Fruit fly (Drosophila melanogaster) whole organism, embryonic: ENCODE data around the gene CG14913.
A peak's percentile ranks its signal among the peaks of the same experiment; 100 is the strongest.

Source experiments
- CG10366 ChIP-seq: fragments of 200-800 bp; sonication (Bioruptor generic); IDR thresholded peaks from 2 replicates; pipeline ENCODE4 v1.3.6; 2022; ENCODE audit warnings: missing biosample characterization, missing genetic modification characterization
- CG11398 ChIP-seq: fragments of 200-800 bp; sonication (Bioruptor generic); optimal IDR thresholded peaks from 2 replicates; lab custom pipeline; 2016; ENCODE audit warnings: missing biosample characterization, missing genetic modification characterization
- CG12236 ChIP-seq: fragments of 200-800 bp; sonication (Bioruptor generic); optimal IDR thresholded peaks from 2 replicates; lab custom pipeline; 2016; ENCODE audit warnings: missing biosample characterization, missing genetic modification characterization
- CG12659 ChIP-seq: fragments of 200-800 bp; sonication (Bioruptor generic); optimal IDR thresholded peaks from 3 replicates; lab custom pipeline; 2017; ENCODE audit warnings: mild to moderate bottlenecking, missing biosample characterization, missing genetic modification reagents, missing genetic modification characterization
- CG13123 ChIP-seq: fragments of 200-800 bp; sonication (Bioruptor generic); optimal IDR thresholded peaks from 2 replicates; lab custom pipeline; 2016; ENCODE audit warnings: missing biosample characterization, missing genetic modification characterization
- CG13287 ChIP-seq: fragments of 200-800 bp; sonication (Bioruptor generic); IDR thresholded peaks from 2 replicates; pipeline ENCODE4 v1.3.6; 2022; ENCODE audit warnings: missing biosample characterization, missing genetic modification characterization; ENCODE audit not compliant: partially characterized antibody
- CG1602 ChIP-seq: fragments of 200-800 bp; sonication (Bioruptor generic); optimal IDR thresholded peaks from 3 replicates; lab custom pipeline; 2016; ENCODE audit warnings: missing biosample characterization, missing genetic modification characterization
- CG17912 ChIP-seq: fragments of 200-800 bp; sonication (Bioruptor generic); optimal IDR thresholded peaks from 2 replicates; lab custom pipeline; 2018; ENCODE audit warnings: missing biosample characterization, mild to moderate bottlenecking, missing genetic modification characterization
- CG2712 ChIP-seq: fragments of 200-800 bp; optimal IDR thresholded peaks from 3 replicates; lab custom pipeline; 2019; ENCODE audit warnings: missing biosample characterization, mild to moderate bottlenecking, missing genetic modification characterization, moderate library complexity
- CG31365 ChIP-seq: fragments of 200-800 bp; sonication (Bioruptor generic); optimal IDR thresholded peaks from 2 replicates; lab custom pipeline; 2018; ENCODE audit warnings: missing biosample characterization, mild to moderate bottlenecking, missing genetic modification characterization
- CG32767 ChIP-seq: fragments of 200-800 bp; sonication (Bioruptor generic); IDR thresholded peaks from 2 replicates; pipeline ENCODE4 v1.3.6; 2022; ENCODE audit warnings: missing biosample characterization, missing genetic modification characterization
- CG33557 ChIP-seq: fragments of 200-800 bp; sonication (Bioruptor generic); optimal IDR thresholded peaks from 2 replicates; lab custom pipeline; 2019; ENCODE audit warnings: missing biosample characterization, mild to moderate bottlenecking, missing genetic modification characterization, moderate library complexity
- CG4328 ChIP-seq: fragments of 200-800 bp; sonication (Bioruptor generic); optimal IDR thresholded peaks from 3 replicates; lab custom pipeline; 2017; ENCODE audit warnings: missing biosample characterization, missing genetic modification reagents, missing genetic modification characterization
- CG8359 ChIP-seq: fragments of 200-800 bp; sonication (Bioruptor generic); optimal IDR thresholded peaks from 2 replicates; lab custom pipeline; 2017; ENCODE audit warnings: missing biosample characterization, mild to moderate bottlenecking, missing genetic modification characterization, borderline replicate concordance
- CG9932 ChIP-seq: fragments of 200-800 bp; sonication (Bioruptor generic); IDR thresholded peaks from 2 replicates; pipeline ENCODE4 v1.3.6; 2022; ENCODE audit warnings: missing biosample characterization, missing genetic modification characterization
- CTCF ChIP-seq: fragments of 200-800 bp; sonication (Bioruptor generic); optimal IDR thresholded peaks from 2 replicates; lab custom pipeline; 2017; ENCODE audit warnings: missing biosample characterization, mild to moderate bottlenecking, missing genetic modification characterization, moderate library complexity
- Dad ChIP-seq: fragments of 200-800 bp; sonication (Bioruptor generic); optimal IDR thresholded peaks from 3 replicates; lab custom pipeline; 2016; ENCODE audit warnings: missing biosample characterization, missing genetic modification characterization
- Gsc ChIP-seq: fragments of 200-800 bp; sonication (Bioruptor generic); IDR thresholded peaks from 2 replicates; pipeline ENCODE4 v1.3.6; 2022; ENCODE audit warnings: missing biosample characterization, missing genetic modification characterization
- HLH54F ChIP-seq: fragments of 200-800 bp; sonication (Bioruptor generic); optimal IDR thresholded peaks from 3 replicates; lab custom pipeline; 2016; ENCODE audit warnings: missing biosample characterization, missing genetic modification characterization
- Hmx ChIP-seq: fragments of 200-800 bp; sonication (Bioruptor generic); optimal IDR thresholded peaks from 2 replicates; lab custom pipeline; 2016; ENCODE audit warnings: missing biosample characterization, missing genetic modification characterization
- Hr78 ChIP-seq, 2 experiments: fragments of 200-800 bp in 1 of 2; fragments of >200 bp in 1 of 2; sonication (Bioruptor generic) in 1 of 2; optimal IDR thresholded peaks; 2 replicates each; lab custom pipeline; 2017 to 2019; ENCODE audit warnings: missing biosample characterization in 2 of 2, missing genetic modification characterization in 2 of 2, mild to moderate bottlenecking in 1 of 2, moderate library complexity in 1 of 2
- Mrtf ChIP-seq: fragments of 200-800 bp; sonication (Bioruptor generic); IDR thresholded peaks from 3 replicates; pipeline ENCODE4 v1.3.6; 2022; ENCODE audit warnings: missing biosample characterization, missing genetic modification characterization
- NC2β ChIP-seq: fragments of 200-800 bp; sonication (Bioruptor generic); optimal IDR thresholded peaks from 2 replicates; lab custom pipeline; 2016; ENCODE audit warnings: missing biosample characterization, missing genetic modification characterization
- Oli ChIP-seq: fragments of 200-800 bp; sonication (Bioruptor generic); optimal IDR thresholded peaks from 2 replicates; lab custom pipeline; 2018; ENCODE audit warnings: missing biosample characterization, mild to moderate bottlenecking, missing genetic modification characterization, moderate library complexity
- Poxn ChIP-seq: fragments of 200-800 bp; sonication (Bioruptor generic); IDR thresholded peaks from 2 replicates; pipeline ENCODE4 v1.3.6; 2022; ENCODE audit warnings: missing biosample characterization, missing genetic modification characterization
- bcd ChIP-seq: fragments of 200-800 bp; sonication (Bioruptor generic); optimal IDR thresholded peaks from 2 replicates; lab custom pipeline; 2017; ENCODE audit warnings: missing biosample characterization, mild to moderate bottlenecking, missing genetic modification characterization
- cas ChIP-seq: fragments of 200-800 bp; sonication (Bioruptor generic); IDR thresholded peaks from 2 replicates; pipeline ENCODE4 v1.3.6; 2022; ENCODE audit warnings: missing biosample characterization, missing genetic modification characterization
- croc ChIP-seq: fragments of 200-800 bp; sonication (Bioruptor generic); conservative IDR thresholded peaks from 3 replicates; pipeline ENCODE4 v1.3.6; 2022; ENCODE audit warnings: missing biosample characterization, missing genetic modification characterization
- da ChIP-seq: fragments of 200-800 bp; sonication (Bioruptor generic); optimal IDR thresholded peaks from 2 replicates; lab custom pipeline; 2016; ENCODE audit warnings: missing biosample characterization, missing genetic modification characterization
- dm ChIP-seq: fragments of 200-800 bp; sonication (Bioruptor generic); optimal IDR thresholded peaks from 3 replicates; lab custom pipeline; 2016; ENCODE audit warnings: missing biosample characterization, missing genetic modification characterization
- fd3F ChIP-seq: fragments of 200-800 bp; sonication (Bioruptor generic); optimal IDR thresholded peaks from 2 replicates; lab custom pipeline; 2018; ENCODE audit warnings: missing biosample characterization, mild to moderate bottlenecking, missing genetic modification characterization, moderate library complexity
- gsb-n ChIP-seq: fragments of 200-800 bp; sonication (Bioruptor generic); optimal IDR thresholded peaks from 3 replicates; lab custom pipeline; 2018; ENCODE audit warnings: missing biosample characterization, mild to moderate bottlenecking, missing genetic modification characterization
- gt ChIP-seq: fragments of 200-800 bp; sonication (Bioruptor generic); IDR thresholded peaks from 2 replicates; pipeline ENCODE4 v1.3.6; 2022; ENCODE audit warnings: missing biosample characterization, missing genetic modification characterization
- hkb ChIP-seq, 2 experiments: fragments of 200-800 bp in 1 of 2; fragments of >200 bp in 1 of 2; sonication (Bioruptor generic) in 1 of 2; IDR thresholded peaks in 1 of 2; optimal IDR thresholded peaks in 1 of 2; 2 replicates each; pipeline versions ENCODE4 v1.3.6 to Lab custom; 2017 to 2022; ENCODE audit warnings: missing biosample characterization in 1 of 2, missing genetic modification characterization in 1 of 2
- inv ChIP-seq: fragments of 200-800 bp; sonication (Bioruptor generic); IDR thresholded peaks from 2 replicates; pipeline ENCODE4 v1.3.6; 2022; ENCODE audit warnings: missing biosample characterization, missing genetic modification characterization; ENCODE audit not compliant: partially characterized antibody
- jumu ChIP-seq: fragments of 200-800 bp; sonication (Bioruptor generic); optimal IDR thresholded peaks from 3 replicates; lab custom pipeline; 2016; ENCODE audit warnings: missing biosample characterization, missing genetic modification characterization
- lilli ChIP-seq: fragments of 200-800 bp; sonication (Bioruptor generic); optimal IDR thresholded peaks from 3 replicates; lab custom pipeline; 2016; ENCODE audit warnings: missing biosample characterization, missing genetic modification characterization
- pho ChIP-seq: fragments of 200-800 bp; sonication (Bioruptor generic); optimal IDR thresholded peaks from 2 replicates; lab custom pipeline; 2016; ENCODE audit warnings: missing biosample characterization, missing genetic modification characterization
- pnt ChIP-seq: fragments of 200-800 bp; sonication (Bioruptor generic); optimal IDR thresholded peaks from 3 replicates; lab custom pipeline; 2016; ENCODE audit warnings: missing biosample characterization, missing genetic modification characterization
- prd ChIP-seq, 3 experiments: fragments of >200 bp in 2 of 3; fragments of 200-800 bp in 1 of 3; sonication (Bioruptor generic) in 1 of 3; optimal IDR thresholded peaks in 2 of 3; IDR thresholded peaks in 1 of 3; 2 replicates in 2 of 3; 3 replicates in 1 of 3; pipeline versions ENCODE4 v1.3.6 to Lab custom; 2017 to 2022; ENCODE audit warnings: missing biosample characterization in 1 of 3, missing genetic modification characterization in 1 of 3
- sc ChIP-seq, 3 experiments: fragments of >200 bp in 2 of 3; fragments of 200-800 bp in 1 of 3; sonication (Bioruptor generic) in 1 of 3; optimal IDR thresholded peaks; 2 replicates in 2 of 3; 3 replicates in 1 of 3; lab custom pipeline; 2017; ENCODE audit warnings: mild to moderate bottlenecking in 1 of 3, missing biosample characterization in 1 of 3, missing genetic modification characterization in 1 of 3, missing genetic modification reagents in 1 of 3
- sens-2 ChIP-seq: fragments of 200-800 bp; sonication (Bioruptor generic); IDR thresholded peaks from 2 replicates; pipeline ENCODE4 v1.3.6; 2022; ENCODE audit warnings: missing biosample characterization, missing genetic modification characterization
- seq ChIP-seq: fragments of 200-800 bp; sonication (Bioruptor generic); IDR thresholded peaks from 2 replicates; pipeline ENCODE4 v1.3.6; 2022; ENCODE audit warnings: missing biosample characterization, missing genetic modification characterization
- sima ChIP-seq: fragments of 200-800 bp; sonication (Bioruptor generic); optimal IDR thresholded peaks from 2 replicates; lab custom pipeline; 2016; ENCODE audit warnings: missing biosample characterization, missing genetic modification characterization
- vnd ChIP-seq: fragments of 200-800 bp; sonication (Bioruptor generic); IDR thresholded peaks from 3 replicates; pipeline ENCODE4 v1.3.6; 2022; ENCODE audit warnings: missing biosample characterization, missing genetic modification characterization; ENCODE audit not compliant: partially characterized antibody
- wor ChIP-seq: fragments of 200-800 bp; sonication (Bioruptor generic); IDR thresholded peaks from 2 replicates; pipeline ENCODE4 v1.3.6; 2022; ENCODE audit warnings: missing biosample characterization, missing genetic modification characterization
- zen ChIP-seq: fragments of 200-800 bp; sonication (Bioruptor generic); optimal IDR thresholded peaks from 3 replicates; lab custom pipeline; 2018; ENCODE audit warnings: missing biosample characterization, mild to moderate bottlenecking, missing genetic modification characterization, moderate library complexity

CG14913 gene

DNA sequence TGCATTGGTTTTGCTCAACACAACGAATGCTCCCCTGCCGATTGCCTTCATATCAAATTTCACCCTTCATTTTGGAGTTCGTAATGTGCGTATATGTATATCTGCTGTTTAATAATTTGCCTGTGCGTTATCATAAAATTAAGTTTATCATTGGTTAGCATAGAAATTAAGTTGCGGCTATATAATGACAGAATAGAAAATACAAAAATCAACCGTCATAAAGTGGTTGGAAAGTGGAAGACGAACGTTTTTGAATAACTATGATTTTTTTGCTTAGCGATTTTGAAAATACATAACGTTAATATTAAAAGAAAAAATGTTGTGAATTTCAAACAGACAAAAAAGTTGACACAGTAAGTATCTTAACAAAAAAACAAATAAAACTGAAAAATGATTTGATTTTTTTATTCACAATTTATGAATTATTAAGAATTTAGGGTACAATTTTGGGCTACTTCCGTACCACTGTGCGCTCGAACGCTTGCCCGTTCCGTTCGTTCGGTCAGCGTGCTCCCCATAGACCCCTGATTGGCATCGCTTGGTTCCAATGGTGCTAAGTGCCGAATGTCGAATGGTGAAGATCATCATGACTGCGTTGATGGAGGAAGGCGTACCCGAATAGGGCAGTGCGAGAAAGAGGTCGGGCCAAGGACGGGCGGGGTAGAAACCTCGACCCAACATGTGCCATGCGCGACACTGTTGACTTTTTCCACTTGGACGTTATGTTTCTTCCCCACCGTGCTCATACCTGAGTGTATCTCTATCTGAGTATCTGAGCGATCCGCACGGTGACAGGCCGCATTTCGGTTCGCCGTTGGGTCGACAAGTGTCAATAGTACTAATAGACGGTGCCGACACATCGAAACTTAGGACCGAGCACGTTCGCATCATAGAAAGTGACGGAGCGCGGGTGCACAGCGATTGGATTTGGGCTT, 21.1 kb downstream of the CG14913 start (continued):
- TF ChIP-seq CG12659 (GFP tag; lab: Kevin White, UChicago): peak; percentile 34
- TF ChIP-seq Gsc (GFP tag; lab: Robert Waterston, UW): no peak
- peak; percentile 52; the same call in 1 of the 2 replicates for TF ChIP-seq seq (GFP tag; lab: Robert Waterston, UW)
- no peak for TF ChIP-seq prd (optimal IDR thresholded peaks at IDR 0.05; lab: Kevin White, UChicago)
- TF ChIP-seq prd (GFP tag; IDR thresholded peaks at IDR 0.05; lab: Robert Waterston, UW): peak; percentile 6; the same call in 1 of the 3 replicates
- no peak for TF ChIP-seq da (GFP tag; lab: Kevin White, UChicago)
- TF ChIP-seq sens-2 (GFP tag; lab: Robert Waterston, UW): no peak
- peak; percentile 38 for TF ChIP-seq CG13123 (GFP tag; lab: Kevin White, UChicago)
- TF ChIP-seq Hr78 (GFP tag; optimal IDR thresholded peaks at IDR 0.05; lab: Kevin White, UChicago): peak in 1 of 2 experiments; percentile 99
- no peak for TF ChIP-seq CG9932 (GFP tag; lab: Robert Waterston, UW)
- TF ChIP-seq CG11398: no peak
- no peak for TF ChIP-seq Dad (GFP tag; lab: Kevin White, UChicago)
- no peak for TF ChIP-seq fd3F (GFP tag; lab: Kevin White, UChicago)
- peak; percentile 47 for TF ChIP-seq pho
- peak; percentile 52 for TF ChIP-seq CG10366 (GFP tag; lab: Robert Waterston, UW)
- no peak for TF ChIP-seq sc (optimal IDR thresholded peaks at IDR 0.05; lab: Kevin White, UChicago)
- peak; percentile 51 for TF ChIP-seq sc (GFP tag; optimal IDR thresholded peaks at IDR 0.05; lab: Kevin White, UChicago)
- no peak for TF ChIP-seq CG17912 (GFP tag; lab: Kevin White, UChicago)
- TF ChIP-seq NC2β (GFP tag; lab: Kevin White, UChicago): peak; percentile 20
- TF ChIP-seq CTCF (GFP tag; lab: Kevin White, UChicago): no peak
- TF ChIP-seq CG31365 (tag; lab: Kevin White, UChicago): no peak
- peak; percentile 67 for TF ChIP-seq gsb-n (tag; lab: Kevin White, UChicago)
- no peak for TF ChIP-seq CG8359
- 0 out of 2 replicates have a peak, but pooled peaks have one; percentile 24 for TF ChIP-seq wor (GFP tag; lab: Robert Waterston, UW)
- TF ChIP-seq Hmx (GFP tag; lab: Kevin White, UChicago): no peak
- no peak for TF ChIP-seq Poxn (GFP tag; lab: Robert Waterston, UW)
- peak; percentile 24 for TF ChIP-seq pnt (GFP tag; lab: Kevin White, UChicago)
- no peak for TF ChIP-seq gt
- peak; percentile 27; the same call in 2 of the 3 replicates for TF ChIP-seq croc (GFP tag; lab: Robert Waterston, UW)
- TF ChIP-seq Oli: peak; percentile 80
- TF ChIP-seq CG4328 (GFP tag; lab: Kevin White, UChicago): no peak
- no peak for TF ChIP-seq hkb (optimal IDR thresholded peaks at IDR 0.05; lab: Kevin White, UChicago)
- peak; percentile 23; the same call in 1 of the 2 replicates for TF ChIP-seq hkb (GFP tag; IDR thresholded peaks at IDR 0.05; lab: Robert Waterston, UW)
- TF ChIP-seq CG33557 (GFP tag; lab: Kevin White, UChicago): peak; percentile 15
- no peak for TF ChIP-seq vnd (GFP tag; lab: Robert Waterston, UW)
- TF ChIP-seq Mrtf: no peak
- no peak for TF ChIP-seq bcd (GFP tag; lab: Kevin White, UChicago)
- TF ChIP-seq CG2712: peak; percentile 67
- no peak for TF ChIP-seq CG13287 (GFP tag; lab: Robert Waterston, UW)
- peak; percentile 70 for TF ChIP-seq CG1602 (GFP tag; lab: Kevin White, UChicago)
- peak; percentile 2 for TF ChIP-seq CG12236 (GFP tag; lab: Kevin White, UChicago)
- no peak for TF ChIP-seq dm
- no peak for TF ChIP-seq inv
- peak; percentile 43 for TF ChIP-seq lilli (GFP tag; lab: Kevin White, UChicago)
- peak; percentile 48; the same call in 1 of the 2 replicates for TF ChIP-seq CG32767
- TF ChIP-seq sima (GFP tag; lab: Kevin White, UChicago): no peak
- TF ChIP-seq jumu (GFP tag; lab: Kevin White, UChicago): no peak
- peak; percentile 20 for TF ChIP-seq HLH54F (GFP tag; lab: Kevin White, UChicago)
- TF ChIP-seq cas (GFP tag; lab: Robert Waterston, UW): no peak
- no peak for TF ChIP-seq zen (tag; lab: Kevin White, UChicago)
